Fruit fly (Drosophila melanogaster) Kc167 (cell line): ENCODE results near the gene CG10086.

Source experiments
- Myc ChIP-seq: fragments of >200 bp; optimal IDR thresholded peaks from 2 replicates; lab custom pipeline; 2017; ENCODE audit warnings: missing external identifiers
- h ChIP-seq: fragments of >200 bp; optimal IDR thresholded peaks from 3 replicates; lab custom pipeline; 2018; ENCODE audit warnings: missing external identifiers
- insv ChIP-seq: fragments of >200 bp; optimal IDR thresholded peaks from 3 replicates; lab custom pipeline; 2018; ENCODE audit warnings: missing external identifiers
- psq ChIP-seq: fragments of >200 bp; optimal IDR thresholded peaks from 2 replicates; lab custom pipeline; 2017; ENCODE audit warnings: missing external identifiers

- no peak for TF ChIP-seq h (lab: Kevin White, UChicago)
- TF ChIP-seq insv (lab: Kevin White, UChicago), result no peak
- no peak for TF ChIP-seq Myc (lab: Kevin White, UChicago)
- TF ChIP-seq psq (lab: Kevin White, UChicago), result no peak
Measured at dm6 chr3R:7811514-7811913, 21.1 kb downstream of the CG10086 start, which contains the start of gene CG31473.
